Fruit fly (Drosophila melanogaster) whole organism, larva: ENCODE measurements around the gene mRpL21.

Experiments used
- noc ChIP-seq: fragments of 200-800 bp; sonication (Bioruptor generic); optimal IDR thresholded peaks from 3 replicates; lab custom pipeline; 2019; ENCODE audit warnings: missing biosample characterization, mild to moderate bottlenecking, missing genetic modification characterization, moderate library complexity

Gene mRpL21

dm6 chr3L:19265761-19266160 lies 10.9 kb upstream of the mRpL21 start, which contains the start of gene CG45081:
Gene CG45081, plus strand, starts transcription at chr3L:19266061.
- no peak for TF ChIP-seq noc (tag; lab: Kevin White, UChicago)

- TF ChIP-seq noc (tag; lab: Kevin White, UChicago) = peak; percentile 63
Measured at dm6 chr3L:19264141-19264487, 9.3 kb upstream of the mRpL21 start, which contains the start of gene Max. Gene Max, minus strand, starts transcription at chr3L:19264184.

- no peak for TF ChIP-seq noc (tag; lab: Kevin White, UChicago)
Measured at dm6 chr3L:19263480-19264140, 8.7 kb upstream of the mRpL21 start, which contains the start of the genes CG42374 and Mettl5. Gene CG42374, plus strand, starts transcription at chr3L:19263766. Gene Mettl5, plus strand, starts transcription at chr3L:19263766.

- TF ChIP-seq noc (tag; lab: Kevin White, UChicago) = no peak
Measured at dm6 chr3L:19261720-19262119, 6.9 kb upstream of the mRpL21 start.

- TF ChIP-seq noc (tag; lab: Kevin White, UChicago) = no peak
Measured at dm6 chr3L:19261213-19261612, 6.4 kb upstream of the mRpL21 start, which contains the start of gene Bet1. Gene Bet1, plus strand, starts transcription at chr3L:19261394.

- peak; percentile 59 for TF ChIP-seq noc (tag; lab: Kevin White, UChicago)
Measured at dm6 chr3L:19260278-19260803, 5.5 kb upstream of the mRpL21 start, which contains the start of gene nes. Gene nes, minus strand, starts transcription at chr3L:19260679.

- no peak for TF ChIP-seq noc (tag; lab: Kevin White, UChicago)
Measured at dm6 chr3L:19258199-19258598, 3.3 kb upstream of the mRpL21 start.

dm6 chr3L:19251643-19252042 lies 3.2 kb downstream of the mRpL21 start:
- TF ChIP-seq noc (tag; lab: Kevin White, UChicago) = no peak

dm6 chr3L:19237780-19238179 lies 17.1 kb downstream of the mRpL21 start:
- TF ChIP-seq noc (tag; lab: Kevin White, UChicago) = no peak

dm6 chr3L:19236554-19236953 lies 18.3 kb downstream of the mRpL21 start:
- TF ChIP-seq noc (tag; lab: Kevin White, UChicago) = no peak

dm6 chr3L:19236060-19236459 lies 18.8 kb downstream of the mRpL21 start, which contains the start of gene CG33647:
Gene CG33647, plus strand, starts transcription at chr3L:19236360.
- TF ChIP-seq noc (tag; lab: Kevin White, UChicago) = no peak

dm6 chr3L:19234922-19235702 lies 19.7 kb downstream of the mRpL21 start, which contains the start of gene fz2:
Gene fz2, minus strand, starts transcription at chr3L:19235373.
- no peak for TF ChIP-seq noc (tag; lab: Kevin White, UChicago)

- TF ChIP-seq noc (tag; lab: Kevin White, UChicago) = no peak
Measured at dm6 chr3L:19233798-19234781, 20.8 kb downstream of the mRpL21 start.

- no peak for TF ChIP-seq noc (tag; lab: Kevin White, UChicago)
Measured at dm6 chr3L:19231608-19232007, 23.3 kb downstream of the mRpL21 start.
